Worm (Caenorhabditis elegans) whole organism, young adult: ENCODE data around the gene srg-20.
"Not testable (repeated sequence)": the region's sequence is repeated elsewhere in the genome, so short reads cannot be mapped to it uniquely, and the experiment has no call there.

ENCODE experiments used
- ama-1 ChIP-seq, 3 experiments: fragments of 150-350 bp in 1 of 3; sonication (generic microtip) in 2 of 3; optimal IDR thresholded peaks; 2 replicates each; lab custom pipeline; 2014 to 2018; ENCODE audit warnings: missing biosample characterization in 2 of 3, missing genetic modification characterization in 2 of 3, missing genetic modification reagents in 2 of 3
- unc-62 ChIP-seq: fragments of 150-350 bp; optimal IDR thresholded peaks from 2 replicates; lab custom pipeline; 2014; ENCODE audit warnings: missing biosample characterization, missing genetic modification reagents, missing genetic modification characterization

ce11 chrII:1660888-1661287, 24.4 kb downstream of the srg-20 start, which contains the start of gene ZC204.13:
- TF ChIP-seq ama-1 (optimal IDR thresholded peaks at IDR 0.05; lab: Kevin White, UChicago); ama-1 (GFP tag; optimal IDR thresholded peaks at IDR 0.05; lab: Kevin White, UChicago); unc-62 (GFP tag; lab: Kevin White, UChicago): not testable (repeated sequence)
